Worm (Caenorhabditis elegans): ENCODE data around the gene nhx-5.

nhx-5 gene

ce11 chrX:10604386-10604785 is 27.6 kb downstream of the nhx-5 start, which contains the start of gene flp-19:
flp-19 (plus strand) TSS chrX:10604686.
- TF ChIP-seq nhr-129 (tag; optimal IDR thresholded peaks at IDR 0.05) (no peak), ztf-1 (GFP tag; conservative IDR thresholded peaks at IDR 0.05) (no peak), nhr-77 (tag; optimal IDR thresholded peaks at IDR 0.05) (no peak), alr-1 (tag; optimal IDR thresholded peaks at IDR 0.05) (no peak), unc-55 (GFP tag; optimal IDR thresholded peaks at IDR 0.05) (no peak), elt-3 (tag; optimal IDR thresholded peaks at IDR 0.05) (no peak), dmd-4 (tag; optimal IDR thresholded peaks at IDR 0.05) (no peak), sma-9 (GFP tag; optimal IDR thresholded peaks at IDR 0.05) (no peak), sma-9 (tag; optimal IDR thresholded peaks at IDR 0.05) (no peak), egl-27 (tag; optimal IDR thresholded peaks at IDR 0.05) (no peak), R02D3.7 (tag; optimal IDR thresholded peaks at IDR 0.05) (no peak), snpc-4 (tag; optimal IDR thresholded peaks at IDR 0.05) (no peak), nhr-237 (tag; optimal IDR thresholded peaks at IDR 0.05) (no peak), lin-39 (tag; optimal IDR thresholded peaks at IDR 0.05) (no peak), lin-11 (tag; optimal IDR thresholded peaks at IDR 0.05) (no peak)

DNA sequence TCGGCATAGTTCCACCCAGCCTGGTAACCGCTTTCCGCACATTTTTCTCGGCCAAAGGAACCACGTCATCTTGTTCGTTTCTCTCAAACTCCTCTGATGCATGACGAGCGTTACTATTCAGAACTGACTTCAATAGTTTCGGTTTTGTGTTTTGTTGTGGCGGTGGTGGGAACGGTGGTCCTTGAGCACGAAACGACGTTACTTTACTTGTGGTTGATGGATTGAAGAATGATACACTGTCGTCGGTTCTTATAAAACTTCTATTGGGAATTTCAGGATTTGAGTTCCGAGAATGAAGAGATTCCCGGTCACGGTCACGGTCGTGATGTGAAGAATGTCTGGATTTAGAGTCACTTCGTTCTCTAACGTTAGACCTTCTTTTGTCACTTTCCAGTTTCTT is 33.1 kb downstream of the nhx-5 start:
- TF ChIP-seq nhr-21 (tag; optimal IDR thresholded peaks at IDR 0.05) (no peak), F13H6.1 (tag; optimal IDR thresholded peaks at IDR 0.05) (no peak), skn-1 (tag; optimal IDR thresholded peaks at IDR 0.05) (no peak)

- TF ChIP-seq mbf-1 (tag; optimal IDR thresholded peaks at IDR 0.05) (no peak), elt-3 (tag; optimal IDR thresholded peaks at IDR 0.05) (no peak), ztf-11 (tag; optimal IDR thresholded peaks at IDR 0.05) (no peak), nhr-21 (tag; optimal IDR thresholded peaks at IDR 0.05) (no peak), mab-5 (tag; optimal IDR thresholded peaks at IDR 0.05) (no peak), nhr-23 (tag; optimal IDR thresholded peaks at IDR 0.05) (no peak), nhr-12 (tag; optimal IDR thresholded peaks at IDR 0.05) (no peak), nhr-11 (tag; optimal IDR thresholded peaks at IDR 0.05) (no peak), elt-1 (tag; optimal IDR thresholded peaks at IDR 0.05) (no peak), unc-55 (GFP tag; optimal IDR thresholded peaks at IDR 0.05) (no peak), R02D3.7 (tag; optimal IDR thresholded peaks at IDR 0.05) (no peak), fos-1 (tag; optimal IDR thresholded peaks at IDR 0.05) (no peak), C34F6.9 (tag; optimal IDR thresholded peaks at IDR 0.05) (no peak), ceh-82 (tag; optimal IDR thresholded peaks at IDR 0.05) (no peak), lin-11 (tag; optimal IDR thresholded peaks at IDR 0.05) (no peak), ama-1 (optimal IDR thresholded peaks at IDR 0.05) (no peak), lin-39 (tag; optimal IDR thresholded peaks at IDR 0.05) (no peak), snpc-4 (tag; optimal IDR thresholded peaks at IDR 0.05) (no peak)
Observed at ce11 chrX:10612355-10612754, 35.6 kb downstream of the nhx-5 start.

ce11 chrX:10616041-10616440 is 39.3 kb downstream of the nhx-5 start:
- TF ChIP-seq zag-1 (tag; optimal IDR thresholded peaks at IDR 0.05) (no peak), gmeb-1 (tag; optimal IDR thresholded peaks at IDR 0.05) (no peak), sem-4 (tag; optimal IDR thresholded peaks at IDR 0.05) (no peak), nhr-23 (tag; optimal IDR thresholded peaks at IDR 0.05) (no peak), unc-55 (GFP tag; optimal IDR thresholded peaks at IDR 0.05) (peak; percentile 2), snpc-4 (tag; optimal IDR thresholded peaks at IDR 0.05) (no peak), peb-1 (tag; optimal IDR thresholded peaks at IDR 0.05) (no peak), blmp-1 (tag; optimal IDR thresholded peaks at IDR 0.05; ENCODE audit: insufficient read depth) (no peak), nhr-77 (tag; optimal IDR thresholded peaks at IDR 0.05) (no peak), ama-1 (optimal IDR thresholded peaks at IDR 0.05) (no peak), R02D3.7 (tag; optimal IDR thresholded peaks at IDR 0.05) (no peak), ceh-82 (tag; optimal IDR thresholded peaks at IDR 0.05) (no peak), nhr-129 (tag; optimal IDR thresholded peaks at IDR 0.05) (peak; percentile 1), nhr-237 (tag; optimal IDR thresholded peaks at IDR 0.05) (no peak), Y55F3AM.14 (GFP tag; optimal IDR thresholded peaks at IDR 0.05) (no peak), nhr-10 (tag; optimal IDR thresholded peaks at IDR 0.05) (no peak)

DNA sequence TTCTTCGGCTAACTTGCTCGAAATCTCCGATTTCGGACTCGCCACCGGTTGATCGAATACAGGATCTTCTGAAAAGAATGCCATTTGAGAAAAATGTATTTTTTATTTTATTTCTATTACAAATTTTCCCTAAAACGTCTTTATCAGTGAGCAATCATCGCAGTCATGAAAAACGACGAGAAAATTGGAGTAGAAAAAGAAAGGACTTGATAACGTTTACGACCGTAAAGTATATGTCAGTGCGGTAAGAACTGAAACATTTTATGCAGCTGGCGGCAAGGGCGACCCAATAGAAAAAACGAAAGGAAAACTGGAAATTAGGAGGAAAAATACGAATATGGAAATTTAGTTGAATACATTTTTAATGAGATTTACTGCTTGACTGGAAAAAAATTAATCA is 41.1 kb downstream of the nhx-5 start:
- no peak for TF ChIP-seq ceh-82 (tag; optimal IDR thresholded peaks at IDR 0.05)
- peak; percentile 90 for TF ChIP-seq fos-1 (tag; optimal IDR thresholded peaks at IDR 0.05)
